Fruit fly (Drosophila melanogaster): Measurements from ENCODE around the gene Btk.

Btk gene

dm6 chr2L:8311091-8311490 lies 10.2 kb upstream of the Btk start, which contains the start of the genes CG7810 and CG7806 (continued):
- TF ChIP-seq gro (GFP tag; optimal IDR thresholded peaks at IDR 0.05) = peak; percentile 73
- TF ChIP-seq ro (GFP tag; IDR thresholded peaks at IDR 0.05) = peak; percentile 30; the same call in 1 of the 2 replicates
- TF ChIP-seq az2 (GFP tag; optimal IDR thresholded peaks at IDR 0.05) = peak; percentile 93
- no peak for TF ChIP-seq odd (GFP tag; optimal IDR thresholded peaks at IDR 0.05)
- TF ChIP-seq CG15073 (GFP tag; optimal IDR thresholded peaks at IDR 0.05) = no peak
- TF ChIP-seq eyg (GFP tag; optimal IDR thresholded peaks at IDR 0.05) = peak; percentile 63
- peak; percentile 73 for TF ChIP-seq CG14667 (GFP tag; IDR thresholded peaks at IDR 0.05)
- TF ChIP-seq CG1792 (GFP tag; optimal IDR thresholded peaks at IDR 0.05) = peak; percentile 63
- TF ChIP-seq Med (GFP tag) = peak; percentile 98
- peak; percentile 69; the same call in 1 of the 2 replicates for TF ChIP-seq cas (GFP tag; IDR thresholded peaks at IDR 0.05)
- TF ChIP-seq pb (GFP tag; optimal IDR thresholded peaks at IDR 0.05) = peak; percentile 70
- peak; percentile 79 for TF ChIP-seq CG15479 (GFP tag; optimal IDR thresholded peaks at IDR 0.05)
- TF ChIP-seq sr (GFP tag; IDR thresholded peaks at IDR 0.05) = peak; percentile 51; the same call in 1 of the 3 replicates
- TF ChIP-seq CG6791 (GFP tag; IDR thresholded peaks at IDR 0.05; ENCODE audit: partially characterized antibody) = 0 out of 3 replicates have a peak, but pooled peaks have one; percentile 5
- TF ChIP-seq CG34376 (GFP tag; optimal IDR thresholded peaks at IDR 0.05) = peak; percentile 78
- TF ChIP-seq jing (GFP tag; optimal IDR thresholded peaks at IDR 0.05) = peak; percentile 58
- TF ChIP-seq NfI (GFP tag; optimal IDR thresholded peaks at IDR 0.05) = peak; percentile 88
- peak; percentile 80 for TF ChIP-seq CG31224 (GFP tag; IDR thresholded peaks at IDR 0.05)
- peak; percentile 87 for TF ChIP-seq Side (GFP tag; optimal IDR thresholded peaks at IDR 0.05)
- peak; percentile 81 for TF ChIP-seq ewg (GFP tag; optimal IDR thresholded peaks at IDR 0.05)
- no peak for TF ChIP-seq corto (GFP tag; optimal IDR thresholded peaks at IDR 0.05)
- TF ChIP-seq CG18764 (GFP tag; optimal IDR thresholded peaks at IDR 0.05) = peak; percentile 88
- TF ChIP-seq wor (GFP tag; IDR thresholded peaks at IDR 0.05) = peak; percentile 75
- TF ChIP-seq CG3726 (GFP tag; IDR thresholded peaks at IDR 0.05) = peak; percentile 70; the same call in 2 of the 3 replicates
- peak; percentile 95 for TF ChIP-seq zfh1 (GFP tag; IDR thresholded peaks at IDR 0.05)
- no peak for TF ChIP-seq cad (GFP tag; optimal IDR thresholded peaks at IDR 0.05)
- TF ChIP-seq row (GFP tag; IDR thresholded peaks at IDR 0.05) = peak; percentile 97
- peak; percentile 35 for TF ChIP-seq TFAM (GFP tag; optimal IDR thresholded peaks at IDR 0.05)
- TF ChIP-seq crp (GFP tag; optimal IDR thresholded peaks at IDR 0.05) = peak in 1 of 2 experiments; percentile 64
- peak; percentile 88 for TF ChIP-seq fu2 (GFP tag; optimal IDR thresholded peaks at IDR 0.05)
- no peak for TF ChIP-seq CG8281 (tag; optimal IDR thresholded peaks at IDR 0.05)
- TF ChIP-seq CG12071 (GFP tag; optimal IDR thresholded peaks at IDR 0.05) = no peak
- no peak for TF ChIP-seq prd (optimal IDR thresholded peaks at IDR 0.05)
- TF ChIP-seq prd (GFP tag; IDR thresholded peaks at IDR 0.05) = peak; percentile 87
- no peak for TF ChIP-seq CG6175 (GFP tag; IDR thresholded peaks at IDR 0.05)
- peak; percentile 38 for TF ChIP-seq CG17802 (tag; optimal IDR thresholded peaks at IDR 0.05)
- TF ChIP-seq CG33213 (GFP tag; optimal IDR thresholded peaks at IDR 0.05) = peak; percentile 72
- peak; percentile 69 for TF ChIP-seq Hand (GFP tag; optimal IDR thresholded peaks at IDR 0.05)
- peak; percentile 79 for TF ChIP-seq ERR (GFP tag; optimal IDR thresholded peaks at IDR 0.05)

dm6 chr2L:8307817-8308551 lies 7.1 kb upstream of the Btk start, which contains the start of the genes Ostgamma and Mettl14:
Gene Ostgamma, minus strand, starts transcription at chr2L:8308192.
Gene Mettl14, plus strand, starts transcription at chr2L:8308427.
- no peak for TF ChIP-seq Jarid2 (GFP tag; optimal IDR thresholded peaks at IDR 0.05)
- TF ChIP-seq shn (GFP tag; optimal IDR thresholded peaks at IDR 0.05) = no peak
- TF ChIP-seq CG12236 (GFP tag; optimal IDR thresholded peaks at IDR 0.05) = no peak
- no peak for TF ChIP-seq otp (GFP tag; IDR thresholded peaks at IDR 0.05)
- peak; percentile 57 for TF ChIP-seq CG12391 (tag; optimal IDR thresholded peaks at IDR 0.05)
- TF ChIP-seq sna (GFP tag; IDR thresholded peaks at IDR 0.05; ENCODE audit: partially characterized antibody) = peak; percentile 83
- no peak for TF ChIP-seq CG4730 (GFP tag; IDR thresholded peaks at IDR 0.05)
- no peak for TF ChIP-seq Hmx (GFP tag; optimal IDR thresholded peaks at IDR 0.05)
- peak; percentile 19 for TF ChIP-seq sens (GFP tag)
- peak; percentile 48 for TF ChIP-seq pzg (GFP tag; optimal IDR thresholded peaks at IDR 0.05)
- peak; percentile 78; the same call in 1 of the 3 replicates for TF ChIP-seq knrl (GFP tag; IDR thresholded peaks at IDR 0.05; ENCODE audit: partially characterized antibody)
- TF ChIP-seq NC2β (GFP tag; optimal IDR thresholded peaks at IDR 0.05) = no peak
- TF ChIP-seq Dbx (GFP tag; IDR thresholded peaks at IDR 0.05) = no peak
- peak; percentile 38 for TF ChIP-seq lilli (GFP tag; optimal IDR thresholded peaks at IDR 0.05)

Data from whole organism, embryonic.